Worm (Caenorhabditis elegans) whole organism, late embryonic: ENCODE measurements around the gene sri-74.
"Not testable (repeated sequence)": the region's sequence is repeated elsewhere in the genome, so short reads cannot be mapped to it uniquely, and the experiment has no call there.

ENCODE experiments used
- F13H6.1 ChIP-seq: sonication (generic microtip); optimal IDR thresholded peaks from 2 replicates; lab custom pipeline; 2016; ENCODE audit warnings: missing genetic modification characterization, missing compliant biosample characterization
- K02D7.2 ChIP-seq: sonication (generic microtip); optimal IDR thresholded peaks from 2 replicates; lab custom pipeline; 2017; ENCODE audit warnings: mild to moderate bottlenecking, missing genetic modification characterization, missing compliant biosample characterization
- ahr-1 ChIP-seq: sonication (generic microtip); optimal IDR thresholded peaks from 2 replicates; lab custom pipeline; 2016; ENCODE audit warnings: missing genetic modification characterization, missing compliant biosample characterization
- ceh-14 ChIP-seq: sonication (generic microtip); optimal IDR thresholded peaks from 2 replicates; lab custom pipeline; 2016; ENCODE audit warnings: missing genotype, missing genetic modification characterization, missing compliant biosample characterization
- ceh-18 ChIP-seq: sonication (generic microtip); optimal IDR thresholded peaks from 2 replicates; lab custom pipeline; 2016; ENCODE audit warnings: missing genetic modification characterization, missing compliant biosample characterization
- ceh-2 ChIP-seq: sonication (generic microtip); optimal IDR thresholded peaks from 2 replicates; lab custom pipeline; 2016; ENCODE audit warnings: missing genotype, missing genetic modification characterization, missing compliant biosample characterization
- ceh-30 ChIP-seq: fragments of 150-350 bp; optimal IDR thresholded peaks from 2 replicates; lab custom pipeline; 2014; ENCODE audit warnings: missing biosample characterization, missing genetic modification characterization
- ceh-48 ChIP-seq: sonication (generic microtip); optimal IDR thresholded peaks from 2 replicates; lab custom pipeline; 2016; ENCODE audit warnings: missing genetic modification characterization, inconsistent platforms, missing compliant biosample characterization
- ceh-6 ChIP-seq: fragments of 200-800 bp; sonication (Bioruptor generic); optimal IDR thresholded peaks from 2 replicates; lab custom pipeline; 2018; ENCODE audit warnings: mild to moderate bottlenecking, missing genetic modification characterization, missing compliant biosample characterization
- che-1 ChIP-seq: sonication (generic microtip); optimal IDR thresholded peaks from 2 replicates; lab custom pipeline; 2016; ENCODE audit warnings: mild to moderate bottlenecking, missing genetic modification characterization, missing compliant biosample characterization
- dmd-4 ChIP-seq: sonication (generic microtip); optimal IDR thresholded peaks from 2 replicates; lab custom pipeline; 2016; ENCODE audit warnings: borderline replicate concordance, missing genetic modification characterization, missing compliant biosample characterization
- elt-4 ChIP-seq: sonication (generic microtip); optimal IDR thresholded peaks from 2 replicates; lab custom pipeline; 2016; ENCODE audit warnings: missing genetic modification characterization, missing compliant biosample characterization
- ets-4 ChIP-seq: sonication (generic microtip); optimal IDR thresholded peaks from 2 replicates; lab custom pipeline; 2016; ENCODE audit warnings: missing genetic modification characterization, missing compliant biosample characterization
- fax-1 ChIP-seq: sonication (generic microtip); optimal IDR thresholded peaks from 2 replicates; lab custom pipeline; 2016; ENCODE audit warnings: missing genotype, missing genetic modification characterization, missing compliant biosample characterization
- fkh-10 ChIP-seq: fragments of 150-350 bp; optimal IDR thresholded peaks from 2 replicates; lab custom pipeline; 2014; ENCODE audit warnings: missing biosample characterization, missing genetic modification reagents, missing genetic modification characterization
- fkh-6 ChIP-seq: sonication (generic microtip); optimal IDR thresholded peaks from 2 replicates; lab custom pipeline; 2016; ENCODE audit warnings: missing genetic modification characterization, missing compliant biosample characterization
- hlh-13 ChIP-seq: fragments of 200-800 bp; sonication (Bioruptor generic); optimal IDR thresholded peaks from 2 replicates; lab custom pipeline; 2018; ENCODE audit warnings: mild to moderate bottlenecking, missing genetic modification characterization, missing compliant biosample characterization
- hlh-6 ChIP-seq: sonication (generic microtip); optimal IDR thresholded peaks from 2 replicates; lab custom pipeline; 2016; ENCODE audit warnings: missing genotype, missing genetic modification characterization, missing compliant biosample characterization
- hlh-8 ChIP-seq: sonication (generic microtip); optimal IDR thresholded peaks from 2 replicates; lab custom pipeline; 2016; ENCODE audit warnings: missing genotype, missing genetic modification characterization, missing compliant biosample characterization
- lim-6 ChIP-seq: sonication (generic microtip); optimal IDR thresholded peaks from 2 replicates; lab custom pipeline; 2016; ENCODE audit warnings: missing genetic modification characterization, missing compliant biosample characterization
- lin-11 ChIP-seq: fragments of 200-800 bp; sonication (Bioruptor generic); optimal IDR thresholded peaks from 2 replicates; lab custom pipeline; 2018; ENCODE audit warnings: mild to moderate bottlenecking, missing genetic modification characterization, missing compliant biosample characterization
- nfya-1 ChIP-seq: sonication (generic microtip); optimal IDR thresholded peaks from 2 replicates; lab custom pipeline; 2017; ENCODE audit warnings: missing genetic modification characterization, mild to moderate bottlenecking, missing compliant biosample characterization, antibody characterized with exemption, moderate library complexity
- nhr-11 ChIP-seq: fragments of 150-350 bp; optimal IDR thresholded peaks from 2 replicates; lab custom pipeline; 2014; ENCODE audit warnings: missing biosample characterization, missing genetic modification characterization
- nhr-232 ChIP-seq: sonication (generic microtip); optimal IDR thresholded peaks from 2 replicates; lab custom pipeline; 2016; ENCODE audit warnings: missing genetic modification characterization, missing compliant biosample characterization
- npax-4 ChIP-seq: sonication (generic microtip); optimal IDR thresholded peaks from 2 replicates; lab custom pipeline; 2016; ENCODE audit warnings: missing genetic modification characterization, missing compliant biosample characterization
- odd-2 ChIP-seq: sonication (generic microtip); optimal IDR thresholded peaks from 2 replicates; lab custom pipeline; 2017; ENCODE audit warnings: antibody characterized with exemption, mild to moderate bottlenecking, missing genetic modification characterization, missing compliant biosample characterization
- pag-3 ChIP-seq: sonication (generic microtip); optimal IDR thresholded peaks from 2 replicates; lab custom pipeline; 2016; ENCODE audit warnings: missing compliant biosample characterization, missing genetic modification characterization, borderline replicate concordance
- pat-9 ChIP-seq: fragments of 200-800 bp; sonication (Bioruptor generic); optimal IDR thresholded peaks from 2 replicates; lab custom pipeline; 2018; ENCODE audit warnings: mild to moderate bottlenecking, missing genetic modification characterization, moderate library complexity, missing compliant biosample characterization
- pha-4 ChIP-seq: fragments of 150-350 bp; optimal IDR thresholded peaks from 2 replicates; lab custom pipeline; 2018; ENCODE audit warnings: missing biosample characterization, missing genetic modification reagents, missing genetic modification characterization
- pqm-1 ChIP-seq: sonication (generic microtip); optimal IDR thresholded peaks from 2 replicates; lab custom pipeline; 2016; ENCODE audit warnings: missing genetic modification characterization, missing compliant biosample characterization
- ref-2 ChIP-seq: sonication (generic microtip); optimal IDR thresholded peaks from 2 replicates; lab custom pipeline; 2016; ENCODE audit warnings: missing genetic modification characterization, missing compliant biosample characterization
- rnt-1 ChIP-seq: sonication (generic microtip); optimal IDR thresholded peaks from 2 replicates; lab custom pipeline; 2016; ENCODE audit warnings: missing genetic modification characterization, missing compliant biosample characterization
- syd-9 ChIP-seq: sonication (generic microtip); optimal IDR thresholded peaks from 2 replicates; lab custom pipeline; 2016; ENCODE audit warnings: mild to moderate bottlenecking, missing genetic modification characterization, moderate library complexity, missing compliant biosample characterization
- tbx-2 ChIP-seq: sonication (generic microtip); optimal IDR thresholded peaks from 2 replicates; lab custom pipeline; 2016; ENCODE audit warnings: missing genetic modification characterization, missing compliant biosample characterization
- tbx-7 ChIP-seq: sonication (generic microtip); optimal IDR thresholded peaks from 2 replicates; lab custom pipeline; 2016; ENCODE audit warnings: missing genotype, missing genetic modification characterization, missing compliant biosample characterization
- ttx-3 ChIP-seq: sonication (generic microtip); optimal IDR thresholded peaks from 2 replicates; lab custom pipeline; 2016; ENCODE audit warnings: missing genetic modification reagents, missing genetic modification characterization, missing compliant biosample characterization
- unc-3 ChIP-seq, 2 experiments: fragments of 200-800 bp in 1 of 2; sonication (Bioruptor generic) in 1 of 2; sonication (generic microtip) in 1 of 2; conservative IDR thresholded peaks in 1 of 2; optimal IDR thresholded peaks in 1 of 2; 2 replicates each; pipeline versions ENCODE4 v1.3.6 to Lab custom; 2016 to 2022; ENCODE audit warnings: missing compliant biosample characterization in 2 of 2, missing genetic modification characterization in 2 of 2, missing genetic modification reagents in 1 of 2
- unc-42 ChIP-seq: sonication (generic microtip); optimal IDR thresholded peaks from 2 replicates; lab custom pipeline; 2016; ENCODE audit warnings: missing genotype, missing genetic modification characterization, missing compliant biosample characterization
- unc-55 ChIP-seq: sonication (generic microtip); optimal IDR thresholded peaks from 2 replicates; lab custom pipeline; 2017; ENCODE audit warnings: missing biosample characterization, missing genetic modification reagents, missing genetic modification characterization
- unc-86 ChIP-seq: sonication (generic microtip); optimal IDR thresholded peaks from 2 replicates; lab custom pipeline; 2016; ENCODE audit warnings: missing genetic modification characterization, missing compliant biosample characterization

The sri-74 gene

DNA sequence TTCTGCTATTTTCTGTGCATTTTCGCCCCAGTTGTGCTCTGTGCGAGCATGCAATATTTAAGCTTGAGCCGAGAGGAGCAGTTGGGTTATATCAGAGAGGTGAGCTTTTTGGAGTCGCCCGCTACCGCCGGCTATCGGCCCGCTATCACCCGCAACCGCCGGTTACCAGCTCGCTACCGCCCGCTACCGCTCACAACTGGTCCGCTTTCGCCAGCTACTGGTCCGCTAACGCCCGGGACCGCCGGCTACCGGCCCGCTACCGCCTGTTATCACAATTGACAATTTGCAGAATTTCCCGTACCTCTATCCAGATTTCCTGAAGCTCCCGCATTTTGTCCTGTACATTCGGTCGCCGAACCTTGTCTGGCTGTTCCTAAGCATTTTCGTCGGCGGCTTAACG, 45.5 kb upstream of the sri-74 start:
- TF ChIP-seq ceh-48 (tag; lab: Kevin White, UChicago) = no peak
- TF ChIP-seq fkh-6 = no peak
- no peak for TF ChIP-seq nhr-232 (tag; lab: Kevin White, UChicago)
- no peak for TF ChIP-seq odd-2 (tag; lab: Kevin White, UChicago)
- no peak for TF ChIP-seq syd-9 (tag; lab: Kevin White, UChicago)
- TF ChIP-seq elt-4 = no peak
- no peak for TF ChIP-seq lin-11
- no peak for TF ChIP-seq hlh-13 (GFP tag; lab: Kevin White, UChicago)

DNA sequence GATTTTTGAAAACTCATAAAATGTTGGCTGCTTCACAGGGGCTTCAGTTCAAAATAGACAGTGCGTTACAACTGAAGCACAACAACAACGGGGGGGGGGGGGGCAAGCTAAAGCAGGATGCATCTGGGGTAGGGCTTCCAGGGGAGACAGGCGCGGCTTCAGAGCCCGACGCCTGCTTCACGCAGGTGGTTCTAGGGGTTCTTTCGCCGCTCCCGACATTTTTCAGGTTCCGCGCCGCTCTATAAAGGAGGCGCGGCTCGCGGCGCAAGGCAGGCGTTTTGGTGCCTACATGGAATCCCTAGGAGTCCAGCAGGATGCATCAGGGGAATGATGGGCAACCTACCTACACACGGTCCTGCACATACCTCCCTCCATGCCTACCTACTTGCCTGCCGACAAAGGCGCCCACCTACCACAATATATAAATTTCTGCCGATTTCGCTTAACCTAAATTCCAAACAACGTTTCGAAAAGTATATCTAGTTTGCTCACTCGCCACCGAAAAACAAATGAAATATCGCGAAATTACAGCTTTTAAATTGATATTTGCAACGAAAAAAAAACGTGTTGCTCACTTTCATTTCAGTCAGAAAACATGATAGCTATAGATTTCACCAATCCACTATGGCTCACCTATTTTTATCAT, 44.3 kb upstream of the sri-74 start, which contains the start of gene sri-71:
Gene sri-71, plus strand, starts transcription at position 596 of the 646 bp plus-strand sequence.
- TF ChIP-seq ttx-3 (tag; lab: Kevin White, UChicago) = no peak

DNA sequence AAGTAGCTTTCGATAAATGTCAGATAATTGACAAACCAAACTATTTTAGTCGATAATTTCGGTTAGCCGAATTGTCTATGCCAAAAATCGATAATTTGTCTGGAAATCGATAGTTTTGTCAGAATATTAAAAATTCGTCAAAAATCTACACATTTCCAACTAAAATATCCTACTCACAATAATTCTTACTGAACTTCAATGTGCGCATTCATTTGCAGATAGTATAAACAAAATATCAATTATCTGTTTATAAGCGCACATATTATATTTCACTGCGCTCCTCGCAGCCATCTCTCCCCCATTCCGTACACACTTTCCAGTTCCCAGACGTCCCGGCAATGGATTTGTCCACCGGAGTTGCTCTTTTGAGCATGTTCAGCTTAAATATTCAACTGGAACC, 41.8 kb upstream of the sri-74 start, which contains the start of gene lgc-28:
Gene lgc-28, plus strand, starts transcription at position 301 of the 400 bp plus-strand sequence.
- TF ChIP-seq lin-11 = no peak
- TF ChIP-seq hlh-13 (GFP tag; lab: Kevin White, UChicago) = no peak
- no peak for TF ChIP-seq ahr-1 (tag; lab: Kevin White, UChicago)
- no peak for TF ChIP-seq fkh-10 (GFP tag; lab: Kevin White, UChicago)
- TF ChIP-seq hlh-8 (tag; lab: Kevin White, UChicago) = no peak
- TF ChIP-seq ceh-2 = no peak
- no peak for TF ChIP-seq unc-55
- TF ChIP-seq syd-9 (tag; lab: Kevin White, UChicago) = no peak
- no peak for TF ChIP-seq F13H6.1 (tag; lab: Kevin White, UChicago)
- TF ChIP-seq pag-3 (tag; lab: Kevin White, UChicago) = no peak
- no peak for TF ChIP-seq unc-3 (GFP tag; conservative IDR thresholded peaks at IDR 0.05; lab: Robert Waterston, UW)
- TF ChIP-seq unc-3 (tag; optimal IDR thresholded peaks at IDR 0.05; lab: Kevin White, UChicago) = no peak
- TF ChIP-seq che-1 (tag; lab: Kevin White, UChicago) = no peak
- TF ChIP-seq ets-4 (tag; lab: Kevin White, UChicago) = no peak
- no peak for TF ChIP-seq pha-4 (tag; lab: Kevin White, UChicago)
- TF ChIP-seq npax-4 (tag; lab: Kevin White, UChicago) = no peak
- no peak for TF ChIP-seq ceh-6 (GFP tag; lab: Kevin White, UChicago)
- no peak for TF ChIP-seq ceh-14
- TF ChIP-seq K02D7.2 = no peak

DNA sequence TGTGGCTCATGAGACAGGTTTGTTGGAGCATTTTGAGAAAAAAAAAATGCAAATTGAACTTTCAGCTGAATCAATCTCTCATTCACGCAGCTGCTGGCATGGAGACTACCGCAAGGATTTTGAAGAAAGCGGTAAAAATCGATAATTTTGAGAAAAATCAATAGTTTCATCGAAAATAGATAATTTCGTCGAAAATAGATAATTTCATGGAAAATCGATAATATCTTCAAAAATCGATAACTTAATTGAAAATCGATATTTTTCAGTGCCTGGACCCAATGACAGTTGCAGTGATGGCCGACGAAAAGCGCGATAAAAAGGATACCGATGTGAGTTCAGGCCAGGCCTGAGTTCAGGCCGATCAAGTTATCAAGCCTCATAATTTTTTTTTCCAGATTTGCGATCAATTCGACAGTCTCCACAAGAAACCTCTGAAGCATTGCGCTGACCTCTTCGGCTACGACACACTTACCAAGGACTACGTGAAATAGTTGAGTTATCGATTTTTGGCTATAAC, 40.0 kb upstream of the sri-74 start, which contains the start of gene D2062.4:
Gene D2062.4, plus strand, starts transcription at position 467 of the 517 bp plus-strand sequence.
- not testable (repeated sequence) for TF ChIP-seq nfya-1; fax-1 (tag; lab: Kevin White, UChicago); pqm-1 (tag; lab: Kevin White, UChicago)

DNA sequence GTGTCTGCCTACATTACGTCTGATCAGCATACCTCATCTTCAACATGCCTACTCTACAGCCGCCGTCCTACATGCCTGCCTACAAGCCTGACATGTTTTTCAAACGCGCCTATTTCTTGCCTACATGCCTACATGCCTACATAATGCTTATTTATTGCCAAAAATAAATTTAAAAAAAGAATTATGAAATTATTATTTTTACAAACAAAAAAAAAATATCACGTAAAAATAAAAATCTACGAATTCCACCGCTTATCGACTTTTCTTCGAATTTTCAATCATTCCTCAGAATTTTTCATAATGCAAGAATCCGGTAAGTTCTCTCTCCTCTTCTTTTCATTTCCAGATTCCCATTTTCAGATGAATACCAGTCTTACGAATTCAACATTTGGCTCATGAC, 39.5 kb upstream of the sri-74 start, which contains the start of gene D2062.5:
Gene D2062.5, plus strand, starts transcription at position 301 of the 400 bp plus-strand sequence.
- TF ChIP-seq pag-3 (tag; lab: Kevin White, UChicago) (no peak), tbx-2 (tag; lab: Kevin White, UChicago) (no peak), ceh-30 (tag; lab: Kevin White, UChicago) (no peak), odd-2 (tag; lab: Kevin White, UChicago) (no peak), lim-6 (no peak), ceh-18 (tag; lab: Kevin White, UChicago) (no peak), F13H6.1 (tag; lab: Kevin White, UChicago) (no peak), rnt-1 (tag; lab: Kevin White, UChicago) (no peak), unc-42 (tag; lab: Kevin White, UChicago) (no peak), dmd-4 (no peak), ceh-2 (no peak), unc-86 (tag; lab: Kevin White, UChicago) (no peak), syd-9 (tag; lab: Kevin White, UChicago) (no peak), pat-9 (no peak), tbx-7 (tag; lab: Kevin White, UChicago) (no peak), ref-2 (tag; lab: Kevin White, UChicago) (no peak), hlh-6 (tag; lab: Kevin White, UChicago) (no peak), nhr-11 (no peak)
- TF ChIP-seq, all 69 proteins: peak for 0
